Worm (Caenorhabditis elegans) whole organism, L1 larva: ENCODE measurements around the gene clec-219.
A peak's percentile ranks its signal among the peaks of the same experiment; 100 is the strongest.

Experiments
- C04F5.9 ChIP-seq: sonication (generic microtip); optimal IDR thresholded peaks from 2 replicates; lab custom pipeline; 2016; ENCODE audit warnings: missing genetic modification characterization, missing compliant biosample characterization
- C16A3.4 ChIP-seq: fragments of 150-350 bp; optimal IDR thresholded peaks from 2 replicates; lab custom pipeline; 2014; ENCODE audit warnings: missing biosample characterization, missing genetic modification characterization
- C34B4.2 ChIP-seq: sonication (generic microtip); optimal IDR thresholded peaks from 2 replicates; lab custom pipeline; 2017; ENCODE audit warnings: mild to moderate bottlenecking, missing genetic modification characterization, missing compliant biosample characterization
- aha-1 ChIP-seq: fragments of 150-350 bp; optimal IDR thresholded peaks from 2 replicates; lab custom pipeline; 2014; ENCODE audit warnings: missing biosample characterization, missing genetic modification characterization
- aly-2 ChIP-seq: fragments of 150-350 bp; optimal IDR thresholded peaks from 2 replicates; lab custom pipeline; 2014; ENCODE audit warnings: missing biosample characterization, missing genetic modification characterization
- blmp-1 ChIP-seq: fragments of 150-350 bp; optimal IDR thresholded peaks from 2 replicates; lab custom pipeline; 2014; ENCODE audit warnings: missing biosample characterization, missing genetic modification characterization
- ceh-8 ChIP-seq: fragments of 200-800 bp; sonication (Bioruptor generic); optimal IDR thresholded peaks from 2 replicates; lab custom pipeline; 2018; ENCODE audit warnings: mild to moderate bottlenecking, missing genetic modification characterization, moderate library complexity, missing compliant biosample characterization
- ceh-82 ChIP-seq, 3 experiments: fragments of 150-350 bp in 1 of 3; sonication (generic microtip) in 2 of 3; optimal IDR thresholded peaks; 2 replicates each; lab custom pipeline; 2014 to 2017; ENCODE audit warnings: missing biosample characterization in 3 of 3, missing genetic modification characterization in 3 of 3
- ceh-90 ChIP-seq: sonication (generic microtip); optimal IDR thresholded peaks from 2 replicates; lab custom pipeline; 2016; ENCODE audit warnings: missing genetic modification characterization, missing compliant biosample characterization
- dpl-1 ChIP-seq, 3 experiments: fragments of 150-350 bp in 2 of 3; sonication (generic microtip) in 1 of 3; optimal IDR thresholded peaks; 2 replicates each; lab custom pipeline; 2014 to 2017; ENCODE audit warnings: missing biosample characterization in 3 of 3, missing genetic modification characterization in 3 of 3, missing genetic modification reagents in 3 of 3
- efl-1 ChIP-seq, 4 experiments: fragments of 150-350 bp; optimal IDR thresholded peaks in 3 of 4; peaks in 1 of 4; 1 replicate in 1 of 4; 2 replicates in 3 of 4; lab custom pipeline; 2014; ENCODE audit warnings: missing biosample characterization in 2 of 4, missing genetic modification characterization in 2 of 4, missing genetic modification reagents in 2 of 4
- efl-3 ChIP-seq: fragments of 200-800 bp; sonication (Bioruptor generic); optimal IDR thresholded peaks from 2 replicates; lab custom pipeline; 2018; ENCODE audit warnings: mild to moderate bottlenecking, missing genetic modification characterization, missing compliant biosample characterization
- egl-13 ChIP-seq: sonication (generic microtip); optimal IDR thresholded peaks from 2 replicates; lab custom pipeline; 2016; ENCODE audit warnings: missing genotype, missing genetic modification reagents, missing genetic modification characterization, missing compliant biosample characterization
- elt-2 ChIP-seq: sonication (generic microtip); optimal IDR thresholded peaks from 2 replicates; lab custom pipeline; 2016; ENCODE audit warnings: missing genetic modification characterization, mild to moderate bottlenecking, inconsistent platforms, missing compliant biosample characterization, missing genetic modification reagents
- elt-3 ChIP-seq, 6 experiments: fragments of 150-350 bp in 1 of 6; sonication (generic microtip); optimal IDR thresholded peaks; 2 replicates each; lab custom pipeline; 2017 to 2018; ENCODE audit warnings: missing biosample characterization in 6 of 6, missing genetic modification characterization in 6 of 6, inconsistent platforms in 1 of 6
- fkh-4 ChIP-seq: sonication (generic microtip); optimal IDR thresholded peaks from 2 replicates; lab custom pipeline; 2016; ENCODE audit warnings: missing compliant biosample characterization, missing genetic modification characterization, borderline replicate concordance
- fkh-8 ChIP-seq: sonication (generic microtip); optimal IDR thresholded peaks from 2 replicates; lab custom pipeline; 2016; ENCODE audit warnings: mild to moderate bottlenecking, missing genetic modification characterization, missing compliant biosample characterization
- jun-1 ChIP-seq: fragments of 150-350 bp; optimal IDR thresholded peaks from 2 replicates; lab custom pipeline; 2014; ENCODE audit warnings: missing biosample characterization, missing genetic modification reagents, missing genetic modification characterization
- lin-13 ChIP-seq: fragments of 150-350 bp; optimal IDR thresholded peaks from 2 replicates; lab custom pipeline; 2014; ENCODE audit warnings: missing biosample characterization, missing genetic modification reagents, missing genetic modification characterization
- lin-14 ChIP-seq: fragments of 200-800 bp; sonication (Bioruptor generic); optimal IDR thresholded peaks from 2 replicates; lab custom pipeline; 2018; ENCODE audit warnings: mild to moderate bottlenecking, missing genetic modification characterization, moderate library complexity, missing compliant biosample characterization
- lin-35 ChIP-seq, 2 experiments: fragments of 150-350 bp; optimal IDR thresholded peaks; 2 replicates each; lab custom pipeline; 2014; ENCODE audit warnings: missing biosample characterization in 2 of 2, missing genetic modification characterization in 2 of 2, missing genetic modification reagents in 2 of 2
- lin-39 ChIP-seq: fragments of 150-350 bp; optimal IDR thresholded peaks from 2 replicates; lab custom pipeline; 2014; ENCODE audit warnings: missing biosample characterization, missing genetic modification reagents, missing genetic modification characterization
- lsy-2 ChIP-seq, 2 experiments: fragments of 150-350 bp; optimal IDR thresholded peaks; 2 replicates each; lab custom pipeline; 2014; ENCODE audit warnings: missing biosample characterization in 2 of 2, missing genetic modification characterization in 2 of 2
- mef-2 ChIP-seq: fragments of 150-350 bp; optimal IDR thresholded peaks from 2 replicates; lab custom pipeline; 2014; ENCODE audit warnings: missing biosample characterization, missing genetic modification characterization
- nhr-11 ChIP-seq: fragments of 150-350 bp; optimal IDR thresholded peaks from 2 replicates; lab custom pipeline; 2014; ENCODE audit warnings: missing biosample characterization, missing genetic modification characterization
- nhr-19 ChIP-seq: fragments of 200-800 bp; sonication (Bioruptor generic); conservative IDR thresholded peaks from 2 replicates; pipeline ENCODE4 v1.3.6; 2022; ENCODE audit warnings: missing genetic modification characterization, missing compliant biosample characterization
- nhr-20 ChIP-seq: sonication (generic microtip); optimal IDR thresholded peaks from 2 replicates; lab custom pipeline; 2016; ENCODE audit warnings: mild to moderate bottlenecking, missing genetic modification characterization, missing compliant biosample characterization
- nhr-237 ChIP-seq: fragments of 150-350 bp; optimal IDR thresholded peaks from 2 replicates; lab custom pipeline; 2014; ENCODE audit warnings: missing biosample characterization, missing genetic modification characterization
- nhr-71 ChIP-seq: sonication (generic microtip); optimal IDR thresholded peaks from 2 replicates; lab custom pipeline; 2016; ENCODE audit warnings: mild to moderate bottlenecking, missing genetic modification characterization, moderate library complexity, missing compliant biosample characterization
- nhr-76 ChIP-seq: sonication (generic microtip); optimal IDR thresholded peaks from 2 replicates; lab custom pipeline; 2017; ENCODE audit warnings: missing biosample characterization, missing genetic modification characterization
- nhr-85 ChIP-seq: sonication (generic microtip); peaks from one replicate; lab custom pipeline; 2016; ENCODE audit warnings: missing genetic modification characterization, inconsistent platforms, missing compliant biosample characterization
- pag-3 ChIP-seq: sonication (generic microtip); optimal IDR thresholded peaks from 2 replicates; lab custom pipeline; 2017; ENCODE audit warnings: missing genetic modification characterization, mild to moderate bottlenecking, missing compliant biosample characterization, antibody characterized with exemption, borderline replicate concordance; ENCODE audit not compliant: insufficient read depth
- skn-1 ChIP-seq: fragments of 150-350 bp; optimal IDR thresholded peaks from 2 replicates; lab custom pipeline; 2014; ENCODE audit warnings: missing biosample characterization, missing genetic modification characterization
- snpc-4 ChIP-seq: fragments of 150-350 bp; optimal IDR thresholded peaks from 2 replicates; lab custom pipeline; 2014; ENCODE audit warnings: missing biosample characterization, missing genetic modification characterization
- sptf-1 ChIP-seq: fragments of 150-350 bp; optimal IDR thresholded peaks from 2 replicates; lab custom pipeline; 2014; ENCODE audit warnings: missing biosample characterization, missing genetic modification characterization
- sup-37 ChIP-seq: fragments of 200-800 bp; sonication (Bioruptor generic); optimal IDR thresholded peaks from 2 replicates; lab custom pipeline; 2018; ENCODE audit warnings: mild to moderate bottlenecking, missing genetic modification characterization, missing compliant biosample characterization
- tbx-2 ChIP-seq: sonication (generic microtip); optimal IDR thresholded peaks from 2 replicates; lab custom pipeline; 2016; ENCODE audit warnings: missing genetic modification characterization, missing compliant biosample characterization
- tlp-1 ChIP-seq: fragments of 150-350 bp; optimal IDR thresholded peaks from 2 replicates; lab custom pipeline; 2014; ENCODE audit warnings: missing biosample characterization, missing genetic modification characterization
- unc-130 ChIP-seq: fragments of 150-350 bp; optimal IDR thresholded peaks from 2 replicates; lab custom pipeline; 2017; ENCODE audit warnings: missing biosample characterization, missing genetic modification characterization, inconsistent platforms
- unc-62 ChIP-seq: fragments of 150-350 bp; optimal IDR thresholded peaks from 2 replicates; lab custom pipeline; 2014; ENCODE audit warnings: missing biosample characterization, missing genetic modification reagents, missing genetic modification characterization
- unc-98 ChIP-seq: fragments of 200-800 bp; sonication (Bioruptor generic); IDR thresholded peaks from 2 replicates; pipeline ENCODE4 v1.3.6; 2022; ENCODE audit warnings: missing genetic modification characterization, missing compliant biosample characterization
- vab-15 ChIP-seq: sonication (generic microtip); optimal IDR thresholded peaks from 2 replicates; lab custom pipeline; 2017; ENCODE audit warnings: missing genotype, mild to moderate bottlenecking, missing genetic modification characterization, missing compliant biosample characterization
- ztf-11 ChIP-seq, 2 experiments: sonication (generic microtip); optimal IDR thresholded peaks; 2 replicates each; lab custom pipeline; 2016 to 2017; ENCODE audit warnings: missing genetic modification characterization in 2 of 2, missing biosample characterization in 1 of 2, missing compliant biosample characterization in 1 of 2
- ztf-4 ChIP-seq: fragments of 150-350 bp; optimal IDR thresholded peaks from 2 replicates; lab custom pipeline; 2014; ENCODE audit warnings: missing biosample characterization, missing genetic modification characterization

The clec-219 gene

ce11 chrV:8304461-8305195 lies 13.6 kb upstream of the clec-219 start, which contains the start of gene W02D7.11:
Gene W02D7.11, minus strand, starts transcription at chrV:8304511.
- TF ChIP-seq fkh-8 (tag; lab: Kevin White, UChicago) (no peak), dpl-1 (GFP tag; optimal IDR thresholded peaks at IDR 0.05; lab: Kevin White, UChicago) (no peak), jun-1 (tag; lab: Kevin White, UChicago) (no peak), ceh-8 (no peak), nhr-11 (tag; lab: Kevin White, UChicago) (no peak), nhr-20 (no peak), elt-3 (tag; optimal IDR thresholded peaks at IDR 0.05; lab: Kevin White, UChicago) (no peak), aly-2 (tag; lab: Kevin White, UChicago) (no peak), pag-3 (no peak), C34B4.2 (tag; lab: Kevin White, UChicago) (no peak), egl-13 (tag; lab: Kevin White, UChicago) (no peak), C16A3.4 (tag; lab: Kevin White, UChicago) (no peak), lin-35 (GFP tag; optimal IDR thresholded peaks at IDR 0.05; lab: Kevin White, UChicago) (peak in 1 of 2 experiments; percentile 30), lin-13 (GFP tag; lab: Kevin White, UChicago) (no peak), ztf-11 (tag; optimal IDR thresholded peaks at IDR 0.05; lab: Kevin White, UChicago) (no peak), nhr-71 (tag; lab: Kevin White, UChicago) (no peak), tlp-1 (tag; lab: Kevin White, UChicago) (no peak), efl-1 (optimal IDR thresholded peaks at IDR 0.05; lab: Kevin White, UChicago) (no peak), efl-1 (GFP tag; optimal IDR thresholded peaks at IDR 0.05 in 1 of 2; lab: Kevin White, UChicago) (peak in 1 of 2 experiments; percentile 21), lin-39 (tag; lab: Kevin White, UChicago) (no peak), elt-2 (tag; lab: Kevin White, UChicago) (peak; percentile 64), sptf-1 (no peak)
- TF ChIP-seq, all 84 proteins: peak for 3

- TF ChIP-seq elt-2 (tag; lab: Kevin White, UChicago): peak; percentile 60
- no peak for TF ChIP-seq mef-2 (tag; lab: Kevin White, UChicago)
These were observed 12.3 kb upstream of the clec-219 start for ce11 chrV:8305940-8306339.

- TF ChIP-seq unc-98 (GFP tag; lab: Robert Waterston, UW) (no peak), fkh-4 (no peak), nhr-237 (tag; lab: Kevin White, UChicago) (no peak), aly-2 (tag; lab: Kevin White, UChicago) (no peak), lin-14 (GFP tag; lab: Kevin White, UChicago) (no peak), nhr-76 (no peak), nhr-19 (GFP tag; lab: Robert Waterston, UW) (no peak), skn-1 (tag; lab: Kevin White, UChicago) (no peak), jun-1 (tag; lab: Kevin White, UChicago) (no peak), unc-130 (no peak), vab-15 (no peak), ceh-90 (tag; lab: Kevin White, UChicago) (no peak), sup-37 (no peak), nhr-71 (tag; lab: Kevin White, UChicago) (no peak), blmp-1 (no peak), C04F5.9 (tag; lab: Kevin White, UChicago) (no peak)
These were observed 11.9 kb upstream of the clec-219 start, which contains the start of gene W02D7.8 for ce11 chrV:8306366-8306765. Gene W02D7.8, minus strand, starts transcription at chrV:8306466.

ce11 chrV:8307013-8307412 lies 11.2 kb upstream of the clec-219 start:
- TF ChIP-seq nhr-85 (tag; lab: Kevin White, UChicago) (no peak), tbx-2 (no peak), lin-35 (GFP tag; optimal IDR thresholded peaks at IDR 0.05; lab: Kevin White, UChicago) (peak in 1 of 2 experiments; percentile 23), efl-3 (GFP tag; lab: Kevin White, UChicago) (no peak), unc-62 (GFP tag; lab: Kevin White, UChicago) (no peak), ceh-82 (tag; optimal IDR thresholded peaks at IDR 0.05; lab: Kevin White, UChicago) (no peak), mef-2 (tag; lab: Kevin White, UChicago) (no peak), lsy-2 (tag; optimal IDR thresholded peaks at IDR 0.05; lab: Kevin White, UChicago) (no peak), snpc-4 (tag; lab: Kevin White, UChicago) (no peak), efl-1 (optimal IDR thresholded peaks at IDR 0.05; lab: Kevin White, UChicago) (no peak), efl-1 (GFP tag; optimal IDR thresholded peaks at IDR 0.05 in 1 of 2; lab: Kevin White, UChicago) (peak in 1 of 2 experiments; percentile 57), vab-15 (no peak), ztf-4 (tag; lab: Kevin White, UChicago) (no peak), blmp-1 (no peak), elt-2 (tag; lab: Kevin White, UChicago) (peak; percentile 73), elt-3 (tag; optimal IDR thresholded peaks at IDR 0.05; lab: Kevin White, UChicago) (no peak), aha-1 (tag; lab: Kevin White, UChicago) (no peak), nhr-19 (GFP tag; lab: Robert Waterston, UW) (no peak), fkh-4 (no peak)
